Worm (Caenorhabditis elegans): Measurements from ENCODE around the gene col-113.

col-113 gene

DNA sequence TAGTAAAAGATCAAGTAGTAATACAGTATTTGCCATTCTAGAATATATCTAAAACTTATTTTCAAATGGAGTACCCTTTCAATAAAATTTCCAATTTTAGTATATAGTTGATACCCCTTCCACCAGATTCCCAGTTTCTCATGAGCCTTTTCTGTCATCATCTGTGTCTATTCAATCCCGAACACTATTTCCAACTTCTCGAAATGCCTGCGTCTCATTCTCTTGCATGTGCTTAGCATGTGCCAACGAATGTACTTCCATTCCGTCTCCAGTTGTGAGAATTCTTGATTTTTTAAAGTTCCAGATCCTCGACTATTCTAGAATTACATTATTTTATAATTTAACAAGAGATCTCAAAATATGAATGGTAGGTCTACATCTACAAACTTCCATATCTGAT is 14.2 kb upstream of the col-113 start, which contains the start of gene C42D4.18 (continued):
- TF ChIP-seq lin-35 (GFP tag; optimal IDR thresholded peaks at IDR 0.05) = no peak
- TF ChIP-seq sptf-1 (tag; optimal IDR thresholded peaks at IDR 0.05) = no peak
- no peak for TF ChIP-seq alr-1 (tag; optimal IDR thresholded peaks at IDR 0.05; ENCODE audit: borderline replicate concordance)
- TF ChIP-seq lin-14 (GFP tag; optimal IDR thresholded peaks at IDR 0.05) = no peak
- TF ChIP-seq hlh-17 (GFP tag; optimal IDR thresholded peaks at IDR 0.05; ENCODE audit: borderline replicate concordance) = no peak
- no peak for TF ChIP-seq nhr-84 (tag; optimal IDR thresholded peaks at IDR 0.05)
- no peak for TF ChIP-seq blmp-1 (tag; optimal IDR thresholded peaks at IDR 0.05)
- TF ChIP-seq fos-1 (tag; optimal IDR thresholded peaks at IDR 0.05) = no peak
- peak; percentile 53 for TF ChIP-seq mep-1 (tag; optimal IDR thresholded peaks at IDR 0.05)
- TF ChIP-seq elt-3 (tag; optimal IDR thresholded peaks at IDR 0.05) = no peak
- TF ChIP-seq elt-2 (tag; optimal IDR thresholded peaks at IDR 0.05) = no peak
- no peak for TF ChIP-seq irx-1 (tag; optimal IDR thresholded peaks at IDR 0.05)
- no peak for TF ChIP-seq fkh-10 (GFP tag; optimal IDR thresholded peaks at IDR 0.05)
- no peak for TF ChIP-seq nhr-90 (tag; optimal IDR thresholded peaks at IDR 0.05; ENCODE audit: poor library complexity)
- TF ChIP-seq dsc-1 (tag; optimal IDR thresholded peaks at IDR 0.05) = peak; percentile 42
- no peak for TF ChIP-seq unc-30 (tag; optimal IDR thresholded peaks at IDR 0.05)
- TF ChIP-seq rnt-1 (tag; optimal IDR thresholded peaks at IDR 0.05) = peak; percentile 38
- no peak for TF ChIP-seq mab-9 (GFP tag; IDR thresholded peaks at IDR 0.05)
- TF ChIP-seq egl-13 (tag; optimal IDR thresholded peaks at IDR 0.05) = no peak
- peak; percentile 50 for TF ChIP-seq snu-23 (GFP tag; optimal IDR thresholded peaks at IDR 0.05)
- TF ChIP-seq vab-15 (tag; optimal IDR thresholded peaks at IDR 0.05) = no peak
- TF ChIP-seq ces-1 (GFP tag; optimal IDR thresholded peaks at IDR 0.05) = no peak
- TF ChIP-seq tlp-1 (tag; optimal IDR thresholded peaks at IDR 0.05) = no peak
- peak; percentile 25 for TF ChIP-seq swsn-7 (tag; optimal IDR thresholded peaks at IDR 0.05)
- peak; percentile 16 for TF ChIP-seq F16B12.6 (tag; optimal IDR thresholded peaks at IDR 0.05)
- TF ChIP-seq ceh-63 (GFP tag; optimal IDR thresholded peaks at IDR 0.05) = no peak
- no peak for TF ChIP-seq nhr-11 (tag; optimal IDR thresholded peaks at IDR 0.05)
- TF ChIP-seq aha-1 (tag; optimal IDR thresholded peaks at IDR 0.05) = no peak
- TF ChIP-seq efl-1 (optimal IDR thresholded peaks at IDR 0.05) = peak; percentile 65 to 73
- TF ChIP-seq efl-1 (GFP tag; optimal IDR thresholded peaks at IDR 0.05 in 1 of 2) = peak in 1 of 2 experiments; percentile 82
- peak; percentile 57 for TF ChIP-seq nhr-71 (tag; optimal IDR thresholded peaks at IDR 0.05)

- peak; percentile 47 to 90 for TF ChIP-seq lin-35 (GFP tag; optimal IDR thresholded peaks at IDR 0.05)
- TF ChIP-seq nhr-20 (tag; optimal IDR thresholded peaks at IDR 0.05) = peak; percentile 39
- peak; percentile 59 for TF ChIP-seq mep-1 (tag; optimal IDR thresholded peaks at IDR 0.05)
- peak; percentile 47 for TF ChIP-seq F16B12.6 (tag; optimal IDR thresholded peaks at IDR 0.05)
- peak; percentile 42 for TF ChIP-seq lin-15B (tag; optimal IDR thresholded peaks at IDR 0.05)
- TF ChIP-seq lsy-2 (tag; optimal IDR thresholded peaks at IDR 0.05) = peak; percentile 22 to 75
- peak; percentile 40 for TF ChIP-seq blmp-1 (tag; optimal IDR thresholded peaks at IDR 0.05)
- TF ChIP-seq ceh-82 (tag; optimal IDR thresholded peaks at IDR 0.05) = peak; percentile 8 to 43 (median 39)
- peak in 1 of 6 experiments; percentile 3 for TF ChIP-seq elt-3 (tag; optimal IDR thresholded peaks at IDR 0.05)
- no peak for TF ChIP-seq snpc-4 (tag; optimal IDR thresholded peaks at IDR 0.05)
- TF ChIP-seq rnt-1 (tag; optimal IDR thresholded peaks at IDR 0.05) = peak; percentile 9
- TF ChIP-seq snu-23 (GFP tag; optimal IDR thresholded peaks at IDR 0.05) = peak; percentile 30
- TF ChIP-seq tbx-2 (tag; optimal IDR thresholded peaks at IDR 0.05) = peak; percentile 22
- peak; percentile 50 to 79 for TF ChIP-seq efl-1 (optimal IDR thresholded peaks at IDR 0.05)
- peak; percentile 74 to 98 for TF ChIP-seq efl-1 (GFP tag; optimal IDR thresholded peaks at IDR 0.05 in 1 of 2)
- TF ChIP-seq C16A3.4 (tag; optimal IDR thresholded peaks at IDR 0.05) = peak; percentile 12
- no peak for TF ChIP-seq lin-14 (GFP tag; optimal IDR thresholded peaks at IDR 0.05)
- no peak for TF ChIP-seq ceh-88 (GFP tag; IDR thresholded peaks at IDR 0.05)
- TF ChIP-seq jun-1 (tag; optimal IDR thresholded peaks at IDR 0.05) = no peak
- TF ChIP-seq C34B4.2 (tag; optimal IDR thresholded peaks at IDR 0.05) = no peak
- TF ChIP-seq swsn-7 (tag; optimal IDR thresholded peaks at IDR 0.05) = peak; percentile 4
- TF ChIP-seq tlp-1 (tag; optimal IDR thresholded peaks at IDR 0.05) = no peak
- peak; percentile 46 for TF ChIP-seq nhr-47 (tag; optimal IDR thresholded peaks at IDR 0.05)
- TF ChIP-seq dpl-1 (GFP tag; optimal IDR thresholded peaks at IDR 0.05) = peak; percentile 55 to 80 (median 76)
- peak; percentile 58 for TF ChIP-seq skn-1 (tag; optimal IDR thresholded peaks at IDR 0.05)
- TF ChIP-seq nhr-71 (tag; optimal IDR thresholded peaks at IDR 0.05) = peak; percentile 42
- TF ChIP-seq nhr-90 (tag; optimal IDR thresholded peaks at IDR 0.05; ENCODE audit: poor library complexity) = peak; percentile 5
Measured at ce11 chrIV:7165723-7166122, 13.4 kb upstream of the col-113 start, which contains the start of gene rpc-1. Gene rpc-1 (minus strand): TSS chrIV:7165748.

All from whole organism, L1 larva.